Worm (Caenorhabditis elegans): ENCODE measurements around the gene aexr-1.

DNA sequence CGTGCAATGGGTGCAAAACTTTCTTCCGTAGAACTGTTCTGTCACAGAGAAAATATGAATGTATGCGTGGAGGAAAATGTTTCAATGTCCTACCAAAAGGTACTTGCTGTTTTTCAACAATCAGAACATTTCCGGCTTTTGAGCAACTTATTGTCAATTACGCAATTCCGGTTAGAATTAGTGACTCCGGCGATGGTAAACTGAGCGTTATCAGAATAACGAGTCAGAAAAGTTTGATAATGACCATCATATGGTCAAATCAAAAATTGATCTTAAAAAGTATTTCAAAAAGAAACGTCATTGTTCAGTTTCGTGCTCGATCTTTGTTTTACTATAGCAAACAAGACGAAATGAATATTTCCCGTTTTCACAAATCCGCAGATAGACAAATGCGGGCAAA, 21.7 kb upstream of the aexr-1 start:
- TF ChIP-seq snpc-4 (tag; optimal IDR thresholded peaks at IDR 0.05) (no peak), ztf-11 (tag; optimal IDR thresholded peaks at IDR 0.05) (no peak), unc-62 (GFP tag; optimal IDR thresholded peaks at IDR 0.05) (no peak), mab-5 (tag; optimal IDR thresholded peaks at IDR 0.05) (no peak), nhr-76 (tag; optimal IDR thresholded peaks at IDR 0.05) (no peak), lin-32 (GFP tag; optimal IDR thresholded peaks at IDR 0.05) (no peak), lsy-2 (tag; optimal IDR thresholded peaks at IDR 0.05) (no peak)
